Worm (Caenorhabditis elegans) whole organism, mixed stage, embryonic: ENCODE results near the gene B0273.1.

ENCODE experiments used
- bed-3 ChIP-seq: fragments of 200-800 bp; sonication (Bioruptor generic); optimal IDR thresholded peaks from 3 replicates; lab custom pipeline; 2018; ENCODE audit warnings: mild to moderate bottlenecking, missing genetic modification characterization, moderate library complexity, missing compliant biosample characterization
- ceh-39 ChIP-seq: fragments of 150-350 bp; optimal IDR thresholded peaks from 2 replicates; lab custom pipeline; 2014; ENCODE audit warnings: missing biosample characterization, missing genetic modification characterization
- ceh-83 ChIP-seq: fragments of 200-800 bp; sonication (Bioruptor generic); optimal IDR thresholded peaks from 2 replicates; lab custom pipeline; 2018; ENCODE audit warnings: mild to moderate bottlenecking, missing genetic modification characterization, missing compliant biosample characterization
- ces-1 ChIP-seq: fragments of 150-350 bp; optimal IDR thresholded peaks from 2 replicates; lab custom pipeline; 2014; ENCODE audit warnings: missing biosample characterization, missing genetic modification reagents, missing genetic modification characterization
- cnd-1 ChIP-seq: fragments of 200-800 bp; sonication (Bioruptor generic); optimal IDR thresholded peaks from 2 replicates; lab custom pipeline; 2018; ENCODE audit warnings: mild to moderate bottlenecking, missing genetic modification characterization, missing compliant biosample characterization
- drap-1 ChIP-seq: fragments of 200-800 bp; sonication (Bioruptor generic); optimal IDR thresholded peaks from 3 replicates; lab custom pipeline; 2018; ENCODE audit warnings: mild to moderate bottlenecking, missing genetic modification characterization, missing compliant biosample characterization
- elt-1 ChIP-seq: sonication (generic microtip); optimal IDR thresholded peaks from 2 replicates; lab custom pipeline; 2017; ENCODE audit warnings: missing genetic modification characterization, mild to moderate bottlenecking, missing compliant biosample characterization, antibody characterized with exemption, moderate library complexity, borderline replicate concordance; ENCODE audit not compliant: insufficient read depth
- elt-3 ChIP-seq: fragments of 150-350 bp; optimal IDR thresholded peaks from 2 replicates; lab custom pipeline; 2014; ENCODE audit warnings: missing biosample characterization, missing genetic modification characterization
- flh-1 ChIP-seq: fragments of 200-800 bp; sonication (Bioruptor generic); optimal IDR thresholded peaks from 2 replicates; lab custom pipeline; 2018; ENCODE audit warnings: mild to moderate bottlenecking, missing genetic modification characterization, moderate library complexity, missing compliant biosample characterization
- ham-2 ChIP-seq: fragments of 200-800 bp; sonication (Bioruptor generic); optimal IDR thresholded peaks from 2 replicates; lab custom pipeline; 2018; ENCODE audit warnings: mild to moderate bottlenecking, missing genetic modification characterization, missing compliant biosample characterization
- lin-13 ChIP-seq: fragments of 150-350 bp; optimal IDR thresholded peaks from 2 replicates; lab custom pipeline; 2014; ENCODE audit warnings: missing biosample characterization, missing genetic modification characterization
- lsy-2 ChIP-seq: fragments of 150-350 bp; optimal IDR thresholded peaks from 2 replicates; lab custom pipeline; 2014; ENCODE audit warnings: missing biosample characterization, missing genetic modification characterization
- mab-5 ChIP-seq: fragments of 150-350 bp; optimal IDR thresholded peaks from 2 replicates; lab custom pipeline; 2014; ENCODE audit warnings: missing biosample characterization, missing genetic modification characterization
- mls-2 ChIP-seq: sonication (generic microtip); optimal IDR thresholded peaks from 2 replicates; lab custom pipeline; 2016; ENCODE audit warnings: mild to moderate bottlenecking, missing genetic modification characterization, moderate library complexity, missing compliant biosample characterization
- nhr-2 ChIP-seq: fragments of 150-350 bp; optimal IDR thresholded peaks from 2 replicates; lab custom pipeline; 2014; ENCODE audit warnings: missing biosample characterization, missing genetic modification characterization
- nhr-237 ChIP-seq: fragments of 150-350 bp; optimal IDR thresholded peaks from 2 replicates; lab custom pipeline; 2014; ENCODE audit warnings: missing biosample characterization, missing genetic modification characterization
- sem-2 ChIP-seq: fragments of 200-800 bp; sonication (Bioruptor generic); optimal IDR thresholded peaks from 2 replicates; lab custom pipeline; 2018; ENCODE audit warnings: mild to moderate bottlenecking, missing genetic modification characterization, missing compliant biosample characterization
- snpc-4 ChIP-seq: fragments of 150-350 bp; optimal IDR thresholded peaks from 2 replicates; lab custom pipeline; 2014; ENCODE audit warnings: missing biosample characterization, missing genetic modification characterization
- sptf-1 ChIP-seq: sonication (generic microtip); optimal IDR thresholded peaks from 2 replicates; lab custom pipeline; 2017; ENCODE audit warnings: mild to moderate bottlenecking, missing genetic modification characterization, moderate library complexity, missing compliant biosample characterization
- tbx-8 ChIP-seq: fragments of 200-800 bp; sonication (Bioruptor generic); optimal IDR thresholded peaks from 2 replicates; lab custom pipeline; 2018; ENCODE audit warnings: mild to moderate bottlenecking, missing genetic modification characterization, moderate library complexity, missing compliant biosample characterization
- unc-120 ChIP-seq: sonication (generic microtip); optimal IDR thresholded peaks from 2 replicates; lab custom pipeline; 2017; ENCODE audit warnings: missing genetic modification characterization, missing compliant biosample characterization; ENCODE audit not compliant: poor library complexity, severe bottlenecking
- unc-39 ChIP-seq: fragments of 150-350 bp; optimal IDR thresholded peaks from 2 replicates; lab custom pipeline; 2014; ENCODE audit warnings: missing biosample characterization, missing genetic modification characterization
- unc-62 ChIP-seq: fragments of 150-350 bp; optimal IDR thresholded peaks from 2 replicates; lab custom pipeline; 2014; ENCODE audit warnings: missing biosample characterization, missing genetic modification reagents, missing genetic modification characterization
- ztf-11 ChIP-seq: fragments of 150-350 bp; optimal IDR thresholded peaks from 2 replicates; lab custom pipeline; 2014; ENCODE audit warnings: missing biosample characterization, missing genetic modification characterization

B0273.1 gene

ce11 chrIV:5541285-5541684 lies 47.5 kb downstream of the B0273.1 start, which contains the start of gene tebp-2:
TSS of gene tebp-2 (plus strand) at chrIV:5541627.
- TF ChIP-seq unc-120 (tag; lab: Kevin White, UChicago) (no peak), sem-2 (GFP tag; lab: Kevin White, UChicago) (no peak), ztf-11 (no peak), drap-1 (GFP tag; lab: Kevin White, UChicago) (no peak), lin-13 (tag; lab: Kevin White, UChicago) (no peak), unc-39 (tag; lab: Kevin White, UChicago) (no peak), snpc-4 (no peak), tbx-8 (GFP tag; lab: Kevin White, UChicago) (no peak), sptf-1 (no peak), ces-1 (GFP tag; lab: Kevin White, UChicago) (no peak), bed-3 (GFP tag; lab: Kevin White, UChicago) (no peak), ceh-83 (GFP tag; lab: Kevin White, UChicago) (no peak), lsy-2 (no peak), elt-3 (tag; lab: Kevin White, UChicago) (no peak), unc-62 (GFP tag; lab: Kevin White, UChicago) (no peak), nhr-237 (tag; lab: Kevin White, UChicago) (no peak), mab-5 (tag; lab: Kevin White, UChicago) (no peak), mls-2 (tag; lab: Kevin White, UChicago) (no peak), ceh-39 (tag; lab: Kevin White, UChicago) (no peak), cnd-1 (tag; lab: Kevin White, UChicago) (no peak)
- TF ChIP-seq, all 35 proteins: peak for 0

- TF ChIP-seq mab-5 (tag; lab: Kevin White, UChicago) (no peak), flh-1 (GFP tag; lab: Kevin White, UChicago) (no peak), ham-2 (GFP tag; lab: Kevin White, UChicago) (no peak), nhr-2 (tag; lab: Kevin White, UChicago) (no peak), elt-1 (tag; lab: Kevin White, UChicago) (no peak)
Observed at ce11 chrIV:5544609-5545214, 50.9 kb downstream of the B0273.1 start, which contains the start of gene cec-6. TSS of gene cec-6 (plus strand) at chrIV:5544860.
